ENCODE assay signal across 3 fruit fly cellular contexts in the genomic region with DNA sequence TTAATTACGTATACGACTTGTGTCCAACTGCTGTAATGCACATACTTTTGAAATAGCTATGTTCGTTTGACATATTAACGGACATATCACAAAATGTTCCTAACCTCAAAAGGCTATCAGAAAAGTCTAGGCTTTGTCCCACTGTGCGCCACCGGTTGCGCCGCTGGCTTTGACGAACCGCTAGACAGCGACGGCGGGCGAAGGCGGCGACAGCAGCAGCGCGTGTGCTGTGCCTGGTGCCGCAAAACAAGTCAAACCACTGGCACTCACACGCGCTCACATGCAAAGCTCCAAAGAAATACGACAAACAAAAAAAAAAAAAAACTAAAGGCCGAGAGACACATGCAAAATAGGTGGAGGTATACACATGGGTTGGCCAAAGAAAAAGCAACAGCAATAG.
A peak's percentile ranks its signal among the peaks of the same experiment; 100 is the strongest.
TF ChIP-seq lines count a peak whose summit lies in the region.

No protein-coding gene starts in this region.

TF ChIP-seq in whole organism, embryonic, 481 proteins besides CTCF, POLR2A, EP300 and RAD21 (continued from another document and continues in another):
- TF ChIP-seq CG1024 (GFP tag; IDR thresholded peaks at IDR 0.05; lab: Robert Waterston, UW) (no peak), sqz (GFP tag; optimal IDR thresholded peaks at IDR 0.05; lab: Kevin White, UChicago) (peak; percentile 39), Bteb2 (GFP tag; optimal IDR thresholded peaks at IDR 0.05; lab: Kevin White, UChicago) (no peak), rib (GFP tag; IDR thresholded peaks at IDR 0.05; lab: Robert Waterston, UW) (peak; percentile 61; the same call in 1 of the 2 replicates), MBD-R2 (GFP tag; IDR thresholded peaks at IDR 0.05; lab: Robert Waterston, UW) (0 out of 2 replicates have a peak, but pooled peaks have one; percentile 17), sna (GFP tag; IDR thresholded peaks at IDR 0.05; lab: Robert Waterston, UW; ENCODE audit: partially characterized antibody) (0 out of 2 replicates have a peak, but pooled peaks have one; percentile 25), sisA (GFP tag; IDR thresholded peaks at IDR 0.05; lab: Robert Waterston, UW) (peak; percentile 31; the same call in 1 of the 2 replicates), so (GFP tag; IDR thresholded peaks at IDR 0.05; lab: Robert Waterston, UW) (no peak), sens (GFP tag; lab: Kevin White, UChicago) (peak; percentile 62), Xrp1 (GFP tag; IDR thresholded peaks at IDR 0.05; lab: Robert Waterston, UW) (peak; percentile 43; the same call in 1 of the 2 replicates), nerfin-2 (GFP tag; IDR thresholded peaks at IDR 0.05; lab: Robert Waterston, UW; ENCODE audit: partially characterized antibody) (no peak), lmd (GFP tag; IDR thresholded peaks at IDR 0.05; lab: Robert Waterston, UW) (peak; percentile 43), CG17361 (GFP tag; IDR thresholded peaks at IDR 0.05; lab: Robert Waterston, UW) (0 out of 3 replicates have a peak, but pooled peaks have one; percentile 16), ase (GFP tag; IDR thresholded peaks at IDR 0.05; lab: Robert Waterston, UW) (0 out of 3 replicates have a peak, but pooled peaks have one; percentile 18), CG7963 (GFP tag; IDR thresholded peaks at IDR 0.05; lab: Robert Waterston, UW; ENCODE audit: partially characterized antibody) (no peak), CG4730 (GFP tag; IDR thresholded peaks at IDR 0.05; lab: Robert Waterston, UW) (peak; percentile 57), chm (GFP tag; IDR thresholded peaks at IDR 0.05; lab: Robert Waterston, UW) (peak; percentile 51; the same call in 1 of the 2 replicates), grau (tag; optimal IDR thresholded peaks at IDR 0.05; lab: Kevin White, UChicago) (peak; percentile 10), CG17328 (GFP tag; IDR thresholded peaks at IDR 0.05; lab: Robert Waterston, UW) (no peak), ci (GFP tag; IDR thresholded peaks at IDR 0.05; lab: Robert Waterston, UW) (peak; percentile 58; the same call in 1 of the 3 replicates), D (optimal IDR thresholded peaks at IDR 0.05; lab: Kevin White, UChicago) (no peak), D (GFP tag; optimal IDR thresholded peaks at IDR 0.05; lab: Kevin White, UChicago) (no peak), Atf-2 (GFP tag; optimal IDR thresholded peaks at IDR 0.05; lab: Kevin White, UChicago) (no peak), prd (optimal IDR thresholded peaks at IDR 0.05; lab: Kevin White, UChicago) (no peak), prd (GFP tag; IDR thresholded peaks at IDR 0.05; lab: Robert Waterston, UW) (peak; percentile 63), CG17359 (tag; optimal IDR thresholded peaks at IDR 0.05; lab: Kevin White, UChicago) (peak; percentile 29), CG11560 (tag; IDR thresholded peaks at IDR 0.05; lab: Robert Waterston, UW) (no peak), phol (tag; optimal IDR thresholded peaks at IDR 0.05; lab: Kevin White, UChicago) (peak; percentile 17), CG32767 (GFP tag; IDR thresholded peaks at IDR 0.05; lab: Robert Waterston, UW) (0 out of 2 replicates have a peak, but pooled peaks have one; percentile 28), vvl (GFP tag; IDR thresholded peaks at IDR 0.05; lab: Robert Waterston, UW) (peak; percentile 64), CG2889 (GFP tag; IDR thresholded peaks at IDR 0.05; lab: Robert Waterston, UW) (0 out of 3 replicates have a peak, but pooled peaks have one; percentile 38), CG3281 (GFP tag; optimal IDR thresholded peaks at IDR 0.05; lab: Kevin White, UChicago) (peak; percentile 13), pho (GFP tag; optimal IDR thresholded peaks at IDR 0.05; lab: Kevin White, UChicago) (no peak), GATAe (GFP tag; conservative IDR thresholded peaks at IDR 0.05; lab: Robert Waterston, UW) (peak; percentile 35; the same call in 1 of the 2 replicates), crol (GFP tag; IDR thresholded peaks at IDR 0.05; lab: Robert Waterston, UW) (peak; percentile 57), CG18599 (GFP tag; optimal IDR thresholded peaks at IDR 0.05; lab: Kevin White, UChicago) (peak; percentile 50), otp (GFP tag; IDR thresholded peaks at IDR 0.05; lab: Robert Waterston, UW) (0 out of 3 replicates have a peak, but pooled peaks have one; percentile 28), CG7987 (GFP tag; optimal IDR thresholded peaks at IDR 0.05; lab: Kevin White, UChicago) (peak; percentile 17), knrl (GFP tag; IDR thresholded peaks at IDR 0.05; lab: Robert Waterston, UW; ENCODE audit: partially characterized antibody) (no peak)

TF ChIP-seq in whole organism, prepupa, 60 proteins besides CTCF, POLR2A, EP300 and RAD21 (continued from another document):
- TF ChIP-seq fkh (GFP tag; optimal IDR thresholded peaks at IDR 0.05; lab: Kevin White, UChicago) (no peak), dac (GFP tag; optimal IDR thresholded peaks at IDR 0.05; lab: Kevin White, UChicago) (no peak), CG16779 (tag; optimal IDR thresholded peaks at IDR 0.05; lab: Kevin White, UChicago) (no peak), Ets96B (tag; optimal IDR thresholded peaks at IDR 0.05; lab: Kevin White, UChicago) (no peak), Eip78C (GFP tag; lab: Kevin White, UChicago) (peak; percentile 26), CG31627 (GFP tag; optimal IDR thresholded peaks at IDR 0.05; lab: Kevin White, UChicago) (no peak), CG11762 (GFP tag; optimal IDR thresholded peaks at IDR 0.05; lab: Kevin White, UChicago; ENCODE audit: insufficient read depth) (no peak), CG10631 (GFP tag; optimal IDR thresholded peaks at IDR 0.05; lab: Kevin White, UChicago) (no peak), esn (GFP tag; optimal IDR thresholded peaks at IDR 0.05; lab: Kevin White, UChicago) (peak; percentile 40), Met (GFP tag; optimal IDR thresholded peaks at IDR 0.05; lab: Kevin White, UChicago) (no peak), CG6276 (GFP tag; optimal IDR thresholded peaks at IDR 0.05; lab: Kevin White, UChicago) (no peak), topi (GFP tag; optimal IDR thresholded peaks at IDR 0.05; lab: Kevin White, UChicago) (peak; percentile 12), Hr39 (GFP tag; optimal IDR thresholded peaks at IDR 0.05; lab: Kevin White, UChicago) (peak; percentile 13), CG6854 (GFP tag; optimal IDR thresholded peaks at IDR 0.05; lab: Kevin White, UChicago) (peak; percentile 33), net (GFP tag; optimal IDR thresholded peaks at IDR 0.05; lab: Kevin White, UChicago) (peak; percentile 23), vri (GFP tag; optimal IDR thresholded peaks at IDR 0.05; lab: Kevin White, UChicago) (peak; percentile 4), Ets21C (GFP tag; optimal IDR thresholded peaks at IDR 0.05; lab: Kevin White, UChicago) (peak; percentile 34), CG15336 (GFP tag; IDR thresholded peaks at IDR 0.05; lab: Robert Waterston, UW) (peak; percentile 46), Eip75B (GFP tag; optimal IDR thresholded peaks at IDR 0.05; lab: Kevin White, UChicago) (no peak), Blimp-1 (GFP tag; optimal IDR thresholded peaks at IDR 0.05; lab: Kevin White, UChicago) (no peak), fd85E (GFP tag; optimal IDR thresholded peaks at IDR 0.05; lab: Kevin White, UChicago) (no peak), CG6808 (GFP tag; optimal IDR thresholded peaks at IDR 0.05; lab: Kevin White, UChicago) (no peak), eg (GFP tag; IDR thresholded peaks at IDR 0.05; lab: Robert Waterston, UW) (peak; percentile 68)
TF ChIP-seq in whole organism, prepupa: peak in this region for 18.

TF ChIP-seq in whole organism, pupa, 21 proteins besides CTCF, POLR2A, EP300 and RAD21 (continued from another document):
- no peak for TF ChIP-seq EcR (GFP tag; optimal IDR thresholded peaks at IDR 0.05; lab: Kevin White, UChicago)
